Fruit fly (Drosophila melanogaster) whole organism, embryonic: Measurements from ENCODE around the gene HDAC4.

Experiments
- CG10209 ChIP-seq: fragments of 200-800 bp; sonication (Bioruptor generic); optimal IDR thresholded peaks from 3 replicates; lab custom pipeline; 2017; ENCODE audit warnings: missing biosample characterization, mild to moderate bottlenecking, missing genetic modification characterization, missing genetic modification reagents
- CG10543 ChIP-seq: fragments of 200-800 bp; sonication (Bioruptor generic); optimal IDR thresholded peaks from 3 replicates; lab custom pipeline; 2017; ENCODE audit warnings: missing biosample characterization, mild to moderate bottlenecking, missing genetic modification characterization, moderate library complexity
- CG12104 ChIP-seq: fragments of 200-800 bp; sonication (Bioruptor generic); optimal IDR thresholded peaks from 3 replicates; lab custom pipeline; 2016; ENCODE audit warnings: missing biosample characterization, missing genetic modification characterization
- CG13287 ChIP-seq: fragments of 200-800 bp; sonication (Bioruptor generic); IDR thresholded peaks from 2 replicates; pipeline ENCODE4 v1.3.6; 2022; ENCODE audit warnings: missing biosample characterization, missing genetic modification characterization; ENCODE audit not compliant: partially characterized antibody
- CG13424 ChIP-seq: fragments of 200-800 bp; sonication (Bioruptor generic); optimal IDR thresholded peaks from 2 replicates; lab custom pipeline; 2019; ENCODE audit warnings: missing biosample characterization, mild to moderate bottlenecking, missing genetic modification characterization, moderate library complexity
- CG13775 ChIP-seq: fragments of 200-800 bp; sonication (Bioruptor generic); optimal IDR thresholded peaks from 3 replicates; lab custom pipeline; 2017; ENCODE audit warnings: missing biosample characterization, mild to moderate bottlenecking, missing genetic modification characterization
- CG15269 ChIP-seq: fragments of 200-800 bp; sonication (Bioruptor generic); optimal IDR thresholded peaks from 2 replicates; lab custom pipeline; 2018; ENCODE audit warnings: missing biosample characterization, mild to moderate bottlenecking, missing genetic modification characterization, moderate library complexity
- CG1602 ChIP-seq: fragments of 200-800 bp; sonication (Bioruptor generic); optimal IDR thresholded peaks from 3 replicates; lab custom pipeline; 2016; ENCODE audit warnings: missing biosample characterization, missing genetic modification characterization
- CG17328 ChIP-seq: fragments of 200-800 bp; sonication (Bioruptor generic); IDR thresholded peaks from 2 replicates; pipeline ENCODE4 v1.3.6; 2022; ENCODE audit warnings: missing biosample characterization, missing genetic modification characterization
- CG17359 ChIP-seq: fragments of 200-800 bp; sonication (Bioruptor generic); optimal IDR thresholded peaks from 3 replicates; lab custom pipeline; 2018; ENCODE audit warnings: missing biosample characterization, mild to moderate bottlenecking, missing genetic modification characterization, moderate library complexity
- CG17385 ChIP-seq: fragments of 200-800 bp; sonication (Bioruptor generic); optimal IDR thresholded peaks from 3 replicates; lab custom pipeline; 2018; ENCODE audit warnings: missing biosample characterization, mild to moderate bottlenecking, missing genetic modification characterization
- CG2678 ChIP-seq: fragments of 200-800 bp; sonication (Bioruptor generic); optimal IDR thresholded peaks from 3 replicates; lab custom pipeline; 2019; ENCODE audit warnings: missing biosample characterization, mild to moderate bottlenecking, missing genetic modification characterization, moderate library complexity
- CG2712 ChIP-seq: fragments of 200-800 bp; optimal IDR thresholded peaks from 3 replicates; lab custom pipeline; 2019; ENCODE audit warnings: missing biosample characterization, mild to moderate bottlenecking, missing genetic modification characterization, moderate library complexity
- CG6175 ChIP-seq: fragments of 200-800 bp; sonication (Bioruptor generic); IDR thresholded peaks from 3 replicates; pipeline ENCODE4 v1.3.6; 2022; ENCODE audit warnings: missing biosample characterization, missing genetic modification characterization
- CG6689 ChIP-seq: fragments of 200-800 bp; sonication (Bioruptor generic); IDR thresholded peaks from 2 replicates; pipeline ENCODE4 v1.3.6; 2022; ENCODE audit warnings: missing biosample characterization, missing genetic modification characterization
- CG7839 ChIP-seq: fragments of 200-800 bp; sonication (Bioruptor generic); optimal IDR thresholded peaks from 3 replicates; lab custom pipeline; 2018; ENCODE audit warnings: missing biosample characterization, mild to moderate bottlenecking, missing genetic modification characterization, moderate library complexity
- CG8290 ChIP-seq, 3 experiments: fragments of 200-800 bp; sonication (Bioruptor generic); optimal IDR thresholded peaks; 2 replicates each; lab custom pipeline; 2016 to 2019; ENCODE audit warnings: missing biosample characterization in 3 of 3, missing genetic modification characterization in 3 of 3, mild to moderate bottlenecking in 2 of 3, moderate library complexity in 1 of 3
- CG8388 ChIP-seq: fragments of 200-800 bp; sonication (Bioruptor generic); optimal IDR thresholded peaks from 2 replicates; lab custom pipeline; 2019; ENCODE audit warnings: missing biosample characterization, mild to moderate bottlenecking, missing genetic modification characterization, moderate library complexity
- CG8924 ChIP-seq: fragments of 200-800 bp; optimal IDR thresholded peaks from 3 replicates; lab custom pipeline; 2019; ENCODE audit warnings: missing biosample characterization, mild to moderate bottlenecking, missing genetic modification characterization, moderate library complexity
- CG9437 ChIP-seq: fragments of 200-800 bp; sonication (Bioruptor generic); optimal IDR thresholded peaks from 2 replicates; lab custom pipeline; 2018; ENCODE audit warnings: missing biosample characterization, mild to moderate bottlenecking, missing genetic modification characterization
- CG9727 ChIP-seq: fragments of 200-800 bp; sonication (Bioruptor generic); optimal IDR thresholded peaks from 3 replicates; lab custom pipeline; 2017; ENCODE audit warnings: missing biosample characterization, mild to moderate bottlenecking, missing genetic modification characterization
- D19A ChIP-seq: fragments of 200-800 bp; optimal IDR thresholded peaks from 3 replicates; lab custom pipeline; 2019; ENCODE audit warnings: missing biosample characterization, mild to moderate bottlenecking, missing genetic modification characterization, moderate library complexity
- Ets65A ChIP-seq: fragments of 200-800 bp; sonication (Bioruptor generic); peaks from one replicate; lab custom pipeline; 2016; ENCODE audit warnings: missing biosample characterization, missing genetic modification characterization
- Fer1 ChIP-seq: fragments of 200-800 bp; sonication (Bioruptor generic); optimal IDR thresholded peaks from 2 replicates; lab custom pipeline; 2017; ENCODE audit warnings: missing biosample characterization, mild to moderate bottlenecking, missing genetic modification characterization
- Hmr ChIP-seq: fragments of 200-800 bp; sonication (Bioruptor generic); optimal IDR thresholded peaks from 3 replicates; lab custom pipeline; 2017; ENCODE audit warnings: mild to moderate bottlenecking, missing biosample characterization, missing genetic modification reagents, missing genetic modification characterization
- Hr51 ChIP-seq, 2 experiments: fragments of 200-800 bp; sonication (Bioruptor generic); optimal IDR thresholded peaks; 2 replicates in 1 of 2; 3 replicates in 1 of 2; lab custom pipeline; 2016 to 2018; ENCODE audit warnings: missing biosample characterization in 2 of 2, missing genetic modification characterization in 2 of 2, mild to moderate bottlenecking in 1 of 2, moderate library complexity in 1 of 2
- Oli ChIP-seq: fragments of 200-800 bp; sonication (Bioruptor generic); optimal IDR thresholded peaks from 2 replicates; lab custom pipeline; 2018; ENCODE audit warnings: missing biosample characterization, mild to moderate bottlenecking, missing genetic modification characterization, moderate library complexity
- PHDP ChIP-seq: fragments of 200-800 bp; sonication (Bioruptor generic); optimal IDR thresholded peaks from 3 replicates; lab custom pipeline; 2018; ENCODE audit warnings: missing biosample characterization, mild to moderate bottlenecking, missing genetic modification characterization, moderate library complexity
- Sox100B ChIP-seq: fragments of 200-800 bp; sonication (Bioruptor generic); optimal IDR thresholded peaks from 3 replicates; lab custom pipeline; 2018; ENCODE audit warnings: missing biosample characterization, mild to moderate bottlenecking, missing genetic modification characterization
- Taf1 ChIP-seq: fragments of 200-800 bp; sonication (Bioruptor generic); IDR thresholded peaks from 2 replicates; pipeline ENCODE4 v1.3.6; 2022; ENCODE audit warnings: missing biosample characterization, missing genetic modification characterization
- Trl ChIP-seq, 3 experiments: fragments of >200 bp in 2 of 3; fragments of 200-800 bp in 1 of 3; sonication (Bioruptor generic) in 1 of 3; optimal IDR thresholded peaks; 2 replicates in 1 of 3; 3 replicates in 2 of 3; lab custom pipeline; 2016 to 2017; ENCODE audit warnings: missing biosample characterization in 1 of 3, missing genetic modification characterization in 1 of 3
- al ChIP-seq: fragments of 200-800 bp; sonication (Bioruptor generic); IDR thresholded peaks from 2 replicates; pipeline ENCODE4 v1.3.6; 2022; ENCODE audit warnings: missing biosample characterization, missing genetic modification characterization
- br ChIP-seq: fragments of >200 bp; optimal IDR thresholded peaks from 2 replicates; lab custom pipeline; 2017
- bsh ChIP-seq, 2 experiments: fragments of 200-800 bp; sonication (Bioruptor generic); optimal IDR thresholded peaks; 2 replicates each; lab custom pipeline; 2017 to 2018; ENCODE audit warnings: mild to moderate bottlenecking in 2 of 2, missing biosample characterization in 2 of 2, missing genetic modification characterization in 2 of 2, moderate library complexity in 1 of 2
- chn ChIP-seq: fragments of 200-800 bp; sonication (Bioruptor generic); optimal IDR thresholded peaks from 2 replicates; lab custom pipeline; 2016; ENCODE audit warnings: missing biosample characterization, missing genetic modification characterization
- cwo ChIP-seq: fragments of 200-800 bp; sonication (Bioruptor generic); optimal IDR thresholded peaks from 3 replicates; lab custom pipeline; 2017; ENCODE audit warnings: missing biosample characterization, missing genetic modification characterization, mild to moderate bottlenecking, moderate library complexity, missing genetic modification reagents
- da ChIP-seq: fragments of 200-800 bp; sonication (Bioruptor generic); optimal IDR thresholded peaks from 2 replicates; lab custom pipeline; 2016; ENCODE audit warnings: missing biosample characterization, missing genetic modification characterization
- hb ChIP-seq: fragments of 200-800 bp; sonication (Bioruptor generic); IDR thresholded peaks from 3 replicates; pipeline ENCODE4 v1.3.6; 2022; ENCODE audit warnings: missing biosample characterization, missing genetic modification characterization; ENCODE audit not compliant: partially characterized antibody
- ken ChIP-seq: fragments of 200-800 bp; sonication (Bioruptor generic); IDR thresholded peaks from 3 replicates; pipeline ENCODE4 v1.3.6; 2022; ENCODE audit warnings: missing biosample characterization, missing genetic modification characterization
- odd ChIP-seq: fragments of 200-800 bp; sonication (Bioruptor generic); optimal IDR thresholded peaks from 2 replicates; lab custom pipeline; 2017; ENCODE audit warnings: missing biosample characterization, mild to moderate bottlenecking, missing genetic modification characterization
- org-1 ChIP-seq: fragments of 200-800 bp; sonication (Bioruptor generic); optimal IDR thresholded peaks from 2 replicates; lab custom pipeline; 2017; ENCODE audit warnings: missing biosample characterization, missing genetic modification characterization
- phol ChIP-seq: fragments of 200-800 bp; sonication (Bioruptor generic); optimal IDR thresholded peaks from 3 replicates; lab custom pipeline; 2018; ENCODE audit warnings: missing biosample characterization, mild to moderate bottlenecking, missing genetic modification characterization, moderate library complexity
- pnt ChIP-seq: fragments of 200-800 bp; sonication (Bioruptor generic); optimal IDR thresholded peaks from 3 replicates; lab custom pipeline; 2016; ENCODE audit warnings: missing biosample characterization, missing genetic modification characterization
- prd ChIP-seq, 3 experiments: fragments of >200 bp in 2 of 3; fragments of 200-800 bp in 1 of 3; sonication (Bioruptor generic) in 1 of 3; optimal IDR thresholded peaks in 2 of 3; IDR thresholded peaks in 1 of 3; 2 replicates in 2 of 3; 3 replicates in 1 of 3; pipeline versions ENCODE4 v1.3.6 to Lab custom; 2017 to 2022; ENCODE audit warnings: missing biosample characterization in 1 of 3, missing genetic modification characterization in 1 of 3
- ro ChIP-seq: fragments of 200-800 bp; sonication (Bioruptor generic); IDR thresholded peaks from 2 replicates; pipeline ENCODE4 v1.3.6; 2022; ENCODE audit warnings: missing biosample characterization, missing genetic modification characterization
- zen ChIP-seq: fragments of 200-800 bp; sonication (Bioruptor generic); optimal IDR thresholded peaks from 3 replicates; lab custom pipeline; 2018; ENCODE audit warnings: missing biosample characterization, mild to moderate bottlenecking, missing genetic modification characterization, moderate library complexity

The HDAC4 gene

dm6 chrX:13320697-13321445 lies 35.4 kb upstream of the HDAC4 start (continued):
- TF ChIP-seq phol (tag; lab: Kevin White, UChicago), result peak; percentile 34
- peak in 1 of 2 experiments; percentile 1 for TF ChIP-seq bsh (GFP tag; optimal IDR thresholded peaks at IDR 0.05; lab: Kevin White, UChicago)
- TF ChIP-seq CG8924 (tag; lab: Kevin White, UChicago), result peak; percentile 25
- TF ChIP-seq ken (GFP tag; lab: Robert Waterston, UW), result no peak
- TF ChIP-seq Sox100B (GFP tag; lab: Kevin White, UChicago), result peak; percentile 43
- no peak for TF ChIP-seq D19A (tag; lab: Kevin White, UChicago)
- TF ChIP-seq CG15269 (tag; lab: Kevin White, UChicago), result peak; percentile 19
- TF ChIP-seq CG2712 (tag; lab: Kevin White, UChicago), result peak; percentile 39
- TF ChIP-seq CG8388 (GFP tag; lab: Kevin White, UChicago), result peak; percentile 26
- no peak for TF ChIP-seq br
- TF ChIP-seq pnt (GFP tag; lab: Kevin White, UChicago), result no peak
- peak; percentile 46 for TF ChIP-seq cwo
- TF ChIP-seq zen, result no peak
- TF ChIP-seq chn (GFP tag; lab: Kevin White, UChicago), result no peak
- TF ChIP-seq Ets65A, result peak; percentile 43
- TF ChIP-seq CG13287, result peak; percentile 33; the same call in 1 of the 2 replicates
- peak; percentile 32 for TF ChIP-seq CG17359 (tag; lab: Kevin White, UChicago)
- TF ChIP-seq CG6689 (GFP tag; lab: Robert Waterston, UW), result 0 out of 2 replicates have a peak, but pooled peaks have one; percentile 26
- TF ChIP-seq CG12104 (GFP tag; lab: Kevin White, UChicago), result peak; percentile 36
- TF ChIP-seq CG1602 (GFP tag; lab: Kevin White, UChicago), result peak; percentile 0
- TF ChIP-seq CG9727 (GFP tag; lab: Kevin White, UChicago), result peak; percentile 53
- TF ChIP-seq da (GFP tag; lab: Kevin White, UChicago), result no peak
- TF ChIP-seq Hmr (GFP tag; lab: Kevin White, UChicago), result peak; percentile 63
- TF ChIP-seq CG9437 (GFP tag; lab: Kevin White, UChicago), result peak; percentile 53
- peak; percentile 27 for TF ChIP-seq CG17385 (GFP tag; lab: Kevin White, UChicago)
- TF ChIP-seq al, result 0 out of 2 replicates have a peak, but pooled peaks have one; percentile 33
- peak; percentile 8 for TF ChIP-seq CG10209 (GFP tag; lab: Kevin White, UChicago)
- no peak for TF ChIP-seq hb
- TF ChIP-seq Taf1 (GFP tag; lab: Robert Waterston, UW), result no peak
- peak; percentile 9 for TF ChIP-seq CG13424 (tag; lab: Kevin White, UChicago)
- no peak for TF ChIP-seq prd (optimal IDR thresholded peaks at IDR 0.05; lab: Kevin White, UChicago)
- TF ChIP-seq prd (GFP tag; IDR thresholded peaks at IDR 0.05; lab: Robert Waterston, UW), result peak; percentile 49; the same call in 2 of the 3 replicates
- TF ChIP-seq PHDP (tag; lab: Kevin White, UChicago), result peak; percentile 49
- peak; percentile 32 for TF ChIP-seq Oli (tag; lab: Kevin White, UChicago)
- TF ChIP-seq Trl (optimal IDR thresholded peaks at IDR 0.05; lab: Kevin White, UChicago), result peak in 1 of 2 experiments; percentile 23
- no peak for TF ChIP-seq Trl (GFP tag; optimal IDR thresholded peaks at IDR 0.05; lab: Kevin White, UChicago)
- peak; percentile 60; the same call in 1 of the 3 replicates for TF ChIP-seq CG6175 (GFP tag; lab: Robert Waterston, UW)
- TF ChIP-seq odd (GFP tag; lab: Kevin White, UChicago), result peak; percentile 17
- peak; percentile 45 for TF ChIP-seq CG13775 (GFP tag; lab: Kevin White, UChicago)
- TF ChIP-seq CG2678, result peak; percentile 70
- peak in 1 of 2 experiments; percentile 28 for TF ChIP-seq Hr51 (GFP tag; optimal IDR thresholded peaks at IDR 0.05; lab: Kevin White, UChicago)
- TF ChIP-seq CG8290 (GFP tag; optimal IDR thresholded peaks at IDR 0.05; lab: Kevin White, UChicago), result no peak
- peak in 1 of 2 experiments; percentile 12 for TF ChIP-seq CG8290 (tag; optimal IDR thresholded peaks at IDR 0.05; lab: Kevin White, UChicago)
- peak; percentile 25 for TF ChIP-seq org-1 (GFP tag; lab: Kevin White, UChicago)
- peak; percentile 19 for TF ChIP-seq Fer1 (GFP tag; lab: Kevin White, UChicago)
- TF ChIP-seq CG10543 (GFP tag; lab: Kevin White, UChicago), result peak; percentile 56
- peak; percentile 63 for TF ChIP-seq CG7839
- TF ChIP-seq CG17328 (GFP tag; lab: Robert Waterston, UW), result no peak
- no peak for TF ChIP-seq ro (GFP tag; lab: Robert Waterston, UW)
